Worm (Caenorhabditis elegans): ENCODE measurements around the gene zip-5.

ce11 chrV:13243205-13243604 lies 21.1 kb upstream of the zip-5 start:
- TF ChIP-seq mdl-1 (tag; optimal IDR thresholded peaks at IDR 0.05) (no peak), nfya-1 (tag; optimal IDR thresholded peaks at IDR 0.05; ENCODE audit: insufficient read depth) (no peak), pha-4 (tag; optimal IDR thresholded peaks at IDR 0.05) (peak; percentile 52), snpc-4 (tag; optimal IDR thresholded peaks at IDR 0.05) (no peak), ceh-82 (tag; optimal IDR thresholded peaks at IDR 0.05) (no peak)
